Worm (Caenorhabditis elegans) whole organism, L2 larva: ENCODE measurements around the gene acs-18.

Experiments used
- fos-1 ChIP-seq: fragments of 150-350 bp; optimal IDR thresholded peaks from 2 replicates; lab custom pipeline; 2014; ENCODE audit warnings: missing biosample characterization, missing genetic modification characterization
- lin-13 ChIP-seq: fragments of 150-350 bp; optimal IDR thresholded peaks from 2 replicates; lab custom pipeline; 2014; ENCODE audit warnings: missing biosample characterization, missing genetic modification reagents, missing genetic modification characterization
- nhr-6 ChIP-seq: fragments of 150-350 bp; optimal IDR thresholded peaks from 2 replicates; lab custom pipeline; 2014; ENCODE audit warnings: missing biosample characterization, missing genetic modification characterization
- skn-1 ChIP-seq: sonication (generic microtip); optimal IDR thresholded peaks from 2 replicates; lab custom pipeline; 2017; ENCODE audit warnings: missing biosample characterization, missing genetic modification characterization

- no peak for TF ChIP-seq lin-13 (GFP tag; lab: Kevin White, UChicago)
- TF ChIP-seq skn-1 (tag; lab: Kevin White, UChicago) = no peak
- TF ChIP-seq nhr-6 (tag; lab: Kevin White, UChicago) = no peak
- TF ChIP-seq fos-1 (tag; lab: Kevin White, UChicago) = no peak
These were observed 11.3 kb downstream of the acs-18 start, which contains the start of gene R09E10.5 for ce11 chrIV:10302203-10302602.
